Worm (Caenorhabditis elegans) whole organism, midembryonic: ENCODE measurements around the gene best-14.
A peak's percentile ranks its signal among the peaks of the same experiment; 100 is the strongest.

Experiments used
- T22C8.4 ChIP-seq: fragments of 200-800 bp; sonication (Bioruptor generic); IDR thresholded peaks from 2 replicates; pipeline ENCODE4 v1.3.6; 2022; ENCODE audit warnings: missing genetic modification characterization, missing compliant biosample characterization
- cog-1 ChIP-seq: sonication (generic microtip); optimal IDR thresholded peaks from 2 replicates; lab custom pipeline; 2016; ENCODE audit warnings: missing genetic modification characterization, missing compliant biosample characterization
- flt-1 ChIP-seq: fragments of 200-800 bp; sonication (Bioruptor generic); IDR thresholded peaks from 2 replicates; pipeline ENCODE4 v1.3.6; 2022; ENCODE audit warnings: missing genetic modification characterization, missing compliant biosample characterization
- klf-2 ChIP-seq: fragments of 200-800 bp; sonication (Bioruptor generic); conservative IDR thresholded peaks from 2 replicates; pipeline ENCODE4 v1.3.6; 2022; ENCODE audit warnings: missing genetic modification reagents, missing genetic modification characterization, missing compliant biosample characterization
- med-1 ChIP-seq: sonication (generic microtip); optimal IDR thresholded peaks from 2 replicates; lab custom pipeline; 2017; ENCODE audit warnings: missing genetic modification characterization, mild to moderate bottlenecking, missing compliant biosample characterization, antibody characterized with exemption, missing genetic modification reagents; ENCODE audit not compliant: insufficient read depth
- ref-1 ChIP-seq: fragments of 200-800 bp; sonication (Bioruptor generic); conservative IDR thresholded peaks from 2 replicates; pipeline ENCODE4 v1.3.6; 2022; ENCODE audit warnings: missing genetic modification reagents, missing genetic modification characterization, missing compliant biosample characterization
- tab-1 ChIP-seq: fragments of 200-800 bp; sonication (Bioruptor generic); IDR thresholded peaks from 2 replicates; pipeline ENCODE4 v1.3.6; 2022; ENCODE audit warnings: missing genetic modification characterization, missing compliant biosample characterization
- ztf-23 ChIP-seq: fragments of 200-800 bp; sonication (Bioruptor generic); IDR thresholded peaks from 2 replicates; pipeline ENCODE4 v1.3.6; 2022; ENCODE audit warnings: missing genetic modification reagents, missing genetic modification characterization, missing compliant biosample characterization
- ztf-29 ChIP-seq: fragments of 200-800 bp; sonication (Bioruptor generic); IDR thresholded peaks from 2 replicates; pipeline ENCODE4 v1.3.6; 2022; ENCODE audit warnings: missing genetic modification reagents, missing genetic modification characterization, missing compliant biosample characterization

Gene best-14

DNA sequence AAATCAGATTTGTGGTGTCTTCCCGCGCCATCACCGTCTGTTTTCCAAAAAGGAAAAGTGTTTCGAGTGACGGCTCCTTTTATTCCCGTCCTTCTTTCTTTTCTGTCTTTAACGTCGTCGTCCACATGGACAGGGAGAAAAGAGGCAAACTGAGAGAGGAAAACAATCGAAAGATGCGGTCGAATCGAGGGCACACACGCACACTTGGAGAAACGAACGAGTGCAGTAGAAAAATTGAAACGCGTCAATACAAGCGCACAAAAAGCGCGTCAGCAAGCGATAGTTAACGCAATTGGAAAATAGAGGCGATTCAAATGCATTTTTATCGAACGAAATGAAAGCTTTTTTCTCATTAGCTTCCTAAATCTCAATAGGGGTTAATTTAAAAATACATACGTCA is 21.0 kb upstream of the best-14 start:
- TF ChIP-seq cog-1 (tag; lab: Kevin White, UChicago) (peak; percentile 58), ztf-23 (peak; percentile 94), tab-1 (GFP tag; lab: Robert Waterston, UW) (no peak), med-1 (GFP tag; lab: Kevin White, UChicago) (peak; percentile 1), klf-2 (GFP tag; lab: Robert Waterston, UW) (no peak), ref-1 (GFP tag; lab: Robert Waterston, UW) (no peak), ztf-29 (no peak), flt-1 (GFP tag; lab: Robert Waterston, UW) (no peak), T22C8.4 (no peak)

DNA sequence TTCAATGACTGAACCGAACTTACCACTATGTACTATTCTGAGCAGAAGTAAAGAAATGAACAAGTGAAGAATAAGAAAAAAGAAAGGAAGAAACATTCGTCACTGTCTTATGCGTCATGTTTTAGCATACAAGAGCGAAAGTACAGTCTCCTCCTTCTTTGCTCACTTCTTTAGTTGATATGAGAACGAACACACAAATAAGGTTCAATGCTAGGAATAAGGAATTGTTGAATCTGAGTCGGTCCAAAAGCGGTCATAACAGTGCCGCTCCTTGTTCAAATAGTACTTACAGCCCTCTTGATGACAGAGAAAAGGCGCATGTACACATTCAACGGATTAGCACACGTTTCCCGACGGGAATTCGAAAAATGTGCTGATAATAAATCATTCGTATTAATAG is 18.7 kb upstream of the best-14 start, which contains the start of gene F25D1.8:
TSS of gene F25D1.8 (plus strand) at position 301 of the 400 bp plus-strand sequence.
- TF ChIP-seq T22C8.4 (no peak), ztf-23 (no peak), med-1 (GFP tag; lab: Kevin White, UChicago) (no peak), tab-1 (GFP tag; lab: Robert Waterston, UW) (no peak), klf-2 (GFP tag; lab: Robert Waterston, UW) (no peak), ref-1 (GFP tag; lab: Robert Waterston, UW) (no peak), cog-1 (tag; lab: Kevin White, UChicago) (no peak)

DNA sequence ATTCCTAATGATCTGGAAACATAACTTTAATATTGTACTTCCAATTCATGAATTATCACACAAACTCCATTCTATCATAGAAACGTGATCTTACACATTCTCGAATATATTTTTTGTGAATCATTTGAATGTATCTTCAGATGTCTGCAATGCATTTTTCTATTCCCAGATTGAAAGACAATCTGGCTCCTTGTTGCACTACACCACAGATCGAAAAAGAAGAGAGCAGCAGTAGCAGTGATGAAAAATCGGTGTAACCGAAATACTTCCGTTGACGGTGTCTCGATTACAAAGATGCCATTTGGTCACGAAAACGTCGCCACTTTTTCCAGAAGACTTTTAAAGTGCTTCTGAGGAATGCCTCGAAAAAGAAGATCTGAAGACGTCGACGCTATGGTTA is 17.8 kb upstream of the best-14 start, which contains the start of gene degt-1:
TSS of gene degt-1 (plus strand) at position 301 of the 400 bp plus-strand sequence.
- TF ChIP-seq ref-1 (GFP tag; lab: Robert Waterston, UW) (no peak), klf-2 (GFP tag; lab: Robert Waterston, UW) (no peak), ztf-29 (no peak), cog-1 (tag; lab: Kevin White, UChicago) (no peak)

DNA sequence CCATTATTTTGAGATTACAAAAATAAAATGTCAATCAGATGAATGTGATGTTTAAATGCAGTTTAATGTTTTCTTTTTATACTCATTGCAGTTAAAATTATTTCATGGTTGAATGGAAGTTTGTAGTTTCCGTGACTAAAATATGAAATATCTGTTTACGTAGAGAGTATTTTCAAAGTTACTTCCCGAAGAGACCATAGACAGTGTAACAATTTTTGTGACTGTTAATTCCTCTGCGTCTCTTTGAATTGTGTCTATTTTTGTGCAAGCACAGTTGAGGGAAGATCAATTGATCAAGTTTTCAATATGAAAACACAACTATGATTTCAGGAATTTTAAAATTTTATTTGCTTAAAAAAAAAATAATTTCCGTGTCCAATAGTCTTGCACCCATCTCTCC is 11.0 kb upstream of the best-14 start, which contains the start of gene F25D1.5:
TSS of gene F25D1.5 (minus strand) at position 35 of the 400 bp plus-strand sequence.
- no peak for TF ChIP-seq tab-1 (GFP tag; lab: Robert Waterston, UW)
- TF ChIP-seq med-1 (GFP tag; lab: Kevin White, UChicago) = no peak
- no peak for TF ChIP-seq klf-2 (GFP tag; lab: Robert Waterston, UW)
- TF ChIP-seq ztf-23 = no peak
- TF ChIP-seq ztf-29 = no peak
- no peak for TF ChIP-seq ref-1 (GFP tag; lab: Robert Waterston, UW)
- TF ChIP-seq cog-1 (tag; lab: Kevin White, UChicago) = no peak
- TF ChIP-seq T22C8.4 = no peak
- TF ChIP-seq flt-1 (GFP tag; lab: Robert Waterston, UW) = no peak

DNA sequence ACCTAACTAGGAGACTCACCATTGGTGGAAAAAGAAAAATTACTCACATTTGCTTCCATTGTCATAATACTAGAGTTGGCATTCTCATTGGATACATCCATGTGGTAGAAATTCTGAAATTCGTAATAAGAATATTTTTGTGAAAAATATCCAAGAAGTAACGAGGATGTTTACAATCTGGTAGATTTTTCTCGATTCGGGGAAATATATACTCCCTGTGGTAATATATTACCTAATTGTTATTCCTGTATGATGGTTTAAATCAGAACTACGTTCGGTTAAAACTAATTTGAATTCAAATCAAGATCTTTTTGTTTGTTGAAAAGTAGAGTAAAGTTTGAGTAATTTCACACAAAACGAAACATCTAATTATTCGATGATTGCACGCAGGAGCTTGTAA is 8.8 kb upstream of the best-14 start, which contains the start of gene srd-34:
TSS of gene srd-34 (minus strand) at position 101 of the 400 bp plus-strand sequence.
- TF ChIP-seq ztf-23 = no peak
- no peak for TF ChIP-seq ref-1 (GFP tag; lab: Robert Waterston, UW)
- no peak for TF ChIP-seq cog-1 (tag; lab: Kevin White, UChicago)
- TF ChIP-seq ztf-29 = no peak
- no peak for TF ChIP-seq T22C8.4

DNA sequence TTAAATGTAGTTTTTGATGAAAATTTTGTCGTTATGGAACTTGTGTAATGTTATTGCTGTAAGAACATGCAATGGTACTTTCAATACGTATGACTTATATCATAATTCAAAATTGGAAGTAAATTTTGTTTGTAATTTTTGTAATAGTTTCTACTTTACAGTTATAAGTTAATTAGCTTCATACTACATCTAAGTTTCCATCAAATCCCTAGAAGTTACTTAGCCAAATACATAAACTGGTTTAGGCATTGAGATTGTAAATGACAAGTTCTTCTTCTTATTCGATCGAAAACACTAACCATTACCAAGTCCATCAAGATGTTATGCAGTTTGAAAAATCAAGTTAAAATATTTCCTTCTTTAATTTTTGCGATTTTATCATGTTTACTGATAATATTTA is 8.1 kb upstream of the best-14 start, which contains the start of gene F32G8.2:
TSS of gene F32G8.2 (plus strand) at position 301 of the 400 bp plus-strand sequence.
- TF ChIP-seq ztf-29 = no peak
- no peak for TF ChIP-seq klf-2 (GFP tag; lab: Robert Waterston, UW)
- TF ChIP-seq tab-1 (GFP tag; lab: Robert Waterston, UW) = no peak
- no peak for TF ChIP-seq med-1 (GFP tag; lab: Kevin White, UChicago)
- no peak for TF ChIP-seq flt-1 (GFP tag; lab: Robert Waterston, UW)
- no peak for TF ChIP-seq ref-1 (GFP tag; lab: Robert Waterston, UW)
- no peak for TF ChIP-seq ztf-23
- TF ChIP-seq T22C8.4 = no peak
- TF ChIP-seq cog-1 (tag; lab: Kevin White, UChicago) = no peak

DNA sequence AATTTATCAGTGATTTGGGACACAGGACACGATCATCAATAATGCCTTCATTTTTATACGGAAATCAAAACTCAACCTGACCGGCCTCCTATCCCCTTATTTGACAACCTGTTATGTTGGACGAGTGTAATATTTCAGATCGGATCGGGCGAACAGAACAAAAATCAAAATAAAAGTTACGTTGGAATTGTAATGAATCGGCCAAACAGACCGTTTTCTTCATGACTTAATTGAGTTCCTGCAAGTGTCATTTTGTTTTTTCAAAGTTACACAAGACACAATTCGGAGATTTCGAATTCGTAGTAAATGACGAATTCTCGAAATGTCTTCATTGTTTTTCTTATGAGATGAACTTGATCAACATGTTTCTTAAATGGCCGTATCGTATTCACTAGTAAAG is 2.5 kb upstream of the best-14 start, which contains the start of gene F32G8.3:
TSS of gene F32G8.3 (minus strand) at position 101 of the 400 bp plus-strand sequence.
- no peak for TF ChIP-seq ztf-23
- no peak for TF ChIP-seq ref-1 (GFP tag; lab: Robert Waterston, UW)
- TF ChIP-seq med-1 (GFP tag; lab: Kevin White, UChicago) = no peak
- TF ChIP-seq klf-2 (GFP tag; lab: Robert Waterston, UW) = no peak

DNA sequence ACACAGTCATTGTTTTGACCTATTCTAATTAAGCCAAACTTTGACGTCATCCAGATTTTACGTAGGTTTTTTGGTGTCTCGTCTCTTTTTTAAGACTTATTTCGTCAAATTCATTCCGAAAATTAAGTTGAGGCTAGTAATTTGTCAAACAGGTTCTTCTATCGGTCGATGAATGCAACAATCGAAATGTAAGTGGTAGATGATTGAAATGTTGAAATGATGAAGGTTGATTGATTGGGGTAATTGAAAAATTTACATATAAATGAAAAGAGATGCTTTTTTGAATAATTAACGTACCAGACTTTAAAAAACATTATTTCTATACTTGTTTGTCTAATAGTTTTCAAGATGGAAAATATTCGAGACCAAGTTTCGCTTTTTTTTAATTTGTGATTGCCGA is 1.4 kb upstream of the best-14 start:
- TF ChIP-seq ztf-23 = no peak
- no peak for TF ChIP-seq med-1 (GFP tag; lab: Kevin White, UChicago)
- TF ChIP-seq ref-1 (GFP tag; lab: Robert Waterston, UW) = no peak
- no peak for TF ChIP-seq T22C8.4
- no peak for TF ChIP-seq flt-1 (GFP tag; lab: Robert Waterston, UW)
- no peak for TF ChIP-seq tab-1 (GFP tag; lab: Robert Waterston, UW)
- TF ChIP-seq cog-1 (tag; lab: Kevin White, UChicago) = no peak
- no peak for TF ChIP-seq klf-2 (GFP tag; lab: Robert Waterston, UW)
- TF ChIP-seq ztf-29 = no peak

DNA sequence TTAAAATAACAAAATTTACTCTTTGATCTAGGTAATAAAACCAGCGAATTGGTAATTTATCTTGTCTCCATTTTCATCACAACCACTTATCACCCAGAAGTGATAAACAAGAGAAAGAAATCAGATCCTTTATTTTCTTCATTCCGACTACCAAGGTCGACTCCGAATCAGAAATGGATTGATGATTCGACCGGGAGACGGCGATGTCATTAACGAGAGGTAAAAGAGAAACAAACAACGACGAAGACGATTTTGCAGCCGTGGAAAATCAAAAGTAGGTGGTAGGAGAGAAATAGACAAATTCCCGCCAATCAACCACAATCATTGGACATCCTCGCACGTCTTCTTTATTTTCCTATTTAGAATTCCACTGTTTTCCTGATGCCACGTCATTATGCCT is 682 bp upstream of the best-14 start:
- TF ChIP-seq klf-2 (GFP tag; lab: Robert Waterston, UW) = no peak
- no peak for TF ChIP-seq ztf-23
- no peak for TF ChIP-seq tab-1 (GFP tag; lab: Robert Waterston, UW)
- TF ChIP-seq T22C8.4 = no peak
- no peak for TF ChIP-seq cog-1 (tag; lab: Kevin White, UChicago)
- no peak for TF ChIP-seq med-1 (GFP tag; lab: Kevin White, UChicago)
- TF ChIP-seq ztf-29 = no peak
- no peak for TF ChIP-seq ref-1 (GFP tag; lab: Robert Waterston, UW)
- no peak for TF ChIP-seq flt-1 (GFP tag; lab: Robert Waterston, UW)

DNA sequence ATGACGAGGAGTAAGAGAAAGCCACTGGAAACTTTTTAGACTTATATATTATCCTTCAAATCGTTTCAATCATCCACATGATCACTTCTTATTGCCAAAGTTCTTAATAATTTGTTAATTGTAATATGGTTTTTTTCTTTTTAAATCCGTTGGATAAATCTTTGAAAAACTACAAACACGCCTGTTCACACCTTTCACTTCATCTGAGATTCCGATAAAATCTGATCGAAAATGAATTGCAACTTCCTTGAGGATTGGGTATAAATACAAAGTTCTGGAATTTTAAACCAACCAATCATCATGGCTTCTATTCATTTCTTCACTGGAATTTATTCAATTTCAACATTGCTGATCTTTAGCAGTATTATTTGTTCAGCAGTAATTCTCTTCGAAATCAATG is 2.8 kb downstream of the best-14 start, which contains the start of gene col-152:
TSS of gene col-152 (plus strand) at position 301 of the 400 bp plus-strand sequence.
- TF ChIP-seq ref-1 (GFP tag; lab: Robert Waterston, UW) (no peak), ztf-29 (no peak), tab-1 (GFP tag; lab: Robert Waterston, UW) (no peak), cog-1 (tag; lab: Kevin White, UChicago) (no peak), ztf-23 (no peak), klf-2 (GFP tag; lab: Robert Waterston, UW) (no peak), flt-1 (GFP tag; lab: Robert Waterston, UW) (no peak), T22C8.4 (no peak), med-1 (GFP tag; lab: Kevin White, UChicago) (no peak)
